Worm (Caenorhabditis elegans) whole organism, late embryonic: ENCODE results near the gene F58E6.4.

ENCODE experiments used
- C08G9.2 ChIP-seq: sonication (generic microtip); optimal IDR thresholded peaks from 2 replicates; lab custom pipeline; 2016; ENCODE audit warnings: mild to moderate bottlenecking, missing genetic modification characterization, moderate library complexity, missing compliant biosample characterization
- C38D4.7 ChIP-seq: fragments of 200-800 bp; sonication (Bioruptor generic); optimal IDR thresholded peaks from 2 replicates; lab custom pipeline; 2018; ENCODE audit warnings: mild to moderate bottlenecking, missing genetic modification characterization, moderate library complexity, missing compliant biosample characterization
- F13H6.1 ChIP-seq: sonication (generic microtip); optimal IDR thresholded peaks from 2 replicates; lab custom pipeline; 2016; ENCODE audit warnings: missing genetic modification characterization, missing compliant biosample characterization
- K09A11.1 ChIP-seq: sonication (generic microtip); optimal IDR thresholded peaks from 2 replicates; lab custom pipeline; 2017; ENCODE audit warnings: antibody characterized with exemption, mild to moderate bottlenecking, missing genetic modification characterization, missing compliant biosample characterization; ENCODE audit not compliant: insufficient read depth
- Y22D7AL.16 ChIP-seq: sonication (generic microtip); optimal IDR thresholded peaks from 2 replicates; lab custom pipeline; 2016; ENCODE audit warnings: missing genetic modification characterization, missing compliant biosample characterization
- ahr-1 ChIP-seq: sonication (generic microtip); optimal IDR thresholded peaks from 2 replicates; lab custom pipeline; 2016; ENCODE audit warnings: missing genetic modification characterization, missing compliant biosample characterization
- ceh-14 ChIP-seq: sonication (generic microtip); optimal IDR thresholded peaks from 2 replicates; lab custom pipeline; 2016; ENCODE audit warnings: missing genotype, missing genetic modification characterization, missing compliant biosample characterization
- ceh-2 ChIP-seq: sonication (generic microtip); optimal IDR thresholded peaks from 2 replicates; lab custom pipeline; 2016; ENCODE audit warnings: missing genotype, missing genetic modification characterization, missing compliant biosample characterization
- ceh-24 ChIP-seq: sonication (generic microtip); optimal IDR thresholded peaks from 2 replicates; lab custom pipeline; 2016; ENCODE audit warnings: mild to moderate bottlenecking, missing genetic modification characterization, missing compliant biosample characterization
- ceh-30 ChIP-seq: fragments of 150-350 bp; optimal IDR thresholded peaks from 2 replicates; lab custom pipeline; 2014; ENCODE audit warnings: missing biosample characterization, missing genetic modification characterization
- ceh-31 ChIP-seq: sonication (generic microtip); optimal IDR thresholded peaks from 2 replicates; lab custom pipeline; 2016; ENCODE audit warnings: missing genetic modification characterization, missing compliant biosample characterization
- ceh-34 ChIP-seq: sonication (generic microtip); optimal IDR thresholded peaks from 2 replicates; lab custom pipeline; 2016; ENCODE audit warnings: mild to moderate bottlenecking, missing genetic modification characterization, missing compliant biosample characterization
- ceh-45 ChIP-seq: fragments of 200-800 bp; sonication (Bioruptor generic); IDR thresholded peaks from 2 replicates; pipeline ENCODE4 v1.3.6; 2022; ENCODE audit warnings: missing genetic modification reagents, missing genetic modification characterization, missing compliant biosample characterization
- ceh-48 ChIP-seq: sonication (generic microtip); optimal IDR thresholded peaks from 2 replicates; lab custom pipeline; 2016; ENCODE audit warnings: missing genetic modification characterization, inconsistent platforms, missing compliant biosample characterization
- ceh-9 ChIP-seq: sonication (generic microtip); optimal IDR thresholded peaks from 2 replicates; lab custom pipeline; 2016; ENCODE audit warnings: mild to moderate bottlenecking, missing genetic modification characterization, inconsistent platforms, missing compliant biosample characterization
- che-1 ChIP-seq: sonication (generic microtip); optimal IDR thresholded peaks from 2 replicates; lab custom pipeline; 2016; ENCODE audit warnings: mild to moderate bottlenecking, missing genetic modification characterization, missing compliant biosample characterization
- dmd-4 ChIP-seq: sonication (generic microtip); optimal IDR thresholded peaks from 2 replicates; lab custom pipeline; 2016; ENCODE audit warnings: borderline replicate concordance, missing genetic modification characterization, missing compliant biosample characterization
- dve-1 ChIP-seq: sonication (generic microtip); optimal IDR thresholded peaks from 2 replicates; lab custom pipeline; 2017; ENCODE audit warnings: antibody characterized with exemption, mild to moderate bottlenecking, missing genetic modification characterization, missing compliant biosample characterization
- elt-2 ChIP-seq: sonication (generic microtip); optimal IDR thresholded peaks from 2 replicates; lab custom pipeline; 2016; ENCODE audit warnings: missing genetic modification reagents, missing genetic modification characterization, missing compliant biosample characterization
- ets-4 ChIP-seq: sonication (generic microtip); optimal IDR thresholded peaks from 2 replicates; lab custom pipeline; 2016; ENCODE audit warnings: missing genetic modification characterization, missing compliant biosample characterization
- fax-1 ChIP-seq: sonication (generic microtip); optimal IDR thresholded peaks from 2 replicates; lab custom pipeline; 2016; ENCODE audit warnings: missing genotype, missing genetic modification characterization, missing compliant biosample characterization
- fkh-10 ChIP-seq: fragments of 150-350 bp; optimal IDR thresholded peaks from 2 replicates; lab custom pipeline; 2014; ENCODE audit warnings: missing biosample characterization, missing genetic modification reagents, missing genetic modification characterization
- fkh-6 ChIP-seq: sonication (generic microtip); optimal IDR thresholded peaks from 2 replicates; lab custom pipeline; 2016; ENCODE audit warnings: missing genetic modification characterization, missing compliant biosample characterization
- hlh-13 ChIP-seq: fragments of 200-800 bp; sonication (Bioruptor generic); optimal IDR thresholded peaks from 2 replicates; lab custom pipeline; 2018; ENCODE audit warnings: mild to moderate bottlenecking, missing genetic modification characterization, missing compliant biosample characterization
- lim-6 ChIP-seq: sonication (generic microtip); optimal IDR thresholded peaks from 2 replicates; lab custom pipeline; 2016; ENCODE audit warnings: missing genetic modification characterization, missing compliant biosample characterization
- lin-11 ChIP-seq: fragments of 200-800 bp; sonication (Bioruptor generic); optimal IDR thresholded peaks from 2 replicates; lab custom pipeline; 2018; ENCODE audit warnings: mild to moderate bottlenecking, missing genetic modification characterization, missing compliant biosample characterization
- nhr-11 ChIP-seq: fragments of 150-350 bp; optimal IDR thresholded peaks from 2 replicates; lab custom pipeline; 2014; ENCODE audit warnings: missing biosample characterization, missing genetic modification characterization
- npax-4 ChIP-seq: sonication (generic microtip); optimal IDR thresholded peaks from 2 replicates; lab custom pipeline; 2016; ENCODE audit warnings: missing genetic modification characterization, missing compliant biosample characterization
- odd-2 ChIP-seq: sonication (generic microtip); optimal IDR thresholded peaks from 2 replicates; lab custom pipeline; 2017; ENCODE audit warnings: antibody characterized with exemption, mild to moderate bottlenecking, missing genetic modification characterization, missing compliant biosample characterization
- pag-3 ChIP-seq: sonication (generic microtip); optimal IDR thresholded peaks from 2 replicates; lab custom pipeline; 2016; ENCODE audit warnings: missing compliant biosample characterization, missing genetic modification characterization, borderline replicate concordance
- pat-9 ChIP-seq: fragments of 200-800 bp; sonication (Bioruptor generic); optimal IDR thresholded peaks from 2 replicates; lab custom pipeline; 2018; ENCODE audit warnings: mild to moderate bottlenecking, missing genetic modification characterization, moderate library complexity, missing compliant biosample characterization
- pax-1 ChIP-seq: fragments of 150-350 bp; optimal IDR thresholded peaks from 2 replicates; lab custom pipeline; 2014; ENCODE audit warnings: missing biosample characterization, missing genetic modification characterization
- pros-1 ChIP-seq: fragments of 150-350 bp; optimal IDR thresholded peaks from 2 replicates; lab custom pipeline; 2014; ENCODE audit warnings: missing biosample characterization, missing genetic modification reagents, missing genetic modification characterization
- rnt-1 ChIP-seq: sonication (generic microtip); optimal IDR thresholded peaks from 2 replicates; lab custom pipeline; 2016; ENCODE audit warnings: missing genetic modification characterization, missing compliant biosample characterization
- sox-4 ChIP-seq: sonication (generic microtip); optimal IDR thresholded peaks from 2 replicates; lab custom pipeline; 2017; ENCODE audit warnings: mild to moderate bottlenecking, missing genetic modification characterization, inconsistent platforms, missing compliant biosample characterization
- syd-9 ChIP-seq: sonication (generic microtip); optimal IDR thresholded peaks from 2 replicates; lab custom pipeline; 2016; ENCODE audit warnings: mild to moderate bottlenecking, missing genetic modification characterization, moderate library complexity, missing compliant biosample characterization
- tbx-7 ChIP-seq: sonication (generic microtip); optimal IDR thresholded peaks from 2 replicates; lab custom pipeline; 2016; ENCODE audit warnings: missing genotype, missing genetic modification characterization, missing compliant biosample characterization
- unc-42 ChIP-seq: sonication (generic microtip); optimal IDR thresholded peaks from 2 replicates; lab custom pipeline; 2016; ENCODE audit warnings: missing genotype, missing genetic modification characterization, missing compliant biosample characterization
- unc-55 ChIP-seq: sonication (generic microtip); optimal IDR thresholded peaks from 2 replicates; lab custom pipeline; 2017; ENCODE audit warnings: missing biosample characterization, missing genetic modification reagents, missing genetic modification characterization
- unc-86 ChIP-seq: sonication (generic microtip); optimal IDR thresholded peaks from 2 replicates; lab custom pipeline; 2016; ENCODE audit warnings: missing genetic modification characterization, missing compliant biosample characterization
- ztf-16 ChIP-seq: sonication (generic microtip); optimal IDR thresholded peaks from 2 replicates; lab custom pipeline; 2017; ENCODE audit warnings: missing genetic modification characterization, missing compliant biosample characterization

The F58E6.4 gene

DNA sequence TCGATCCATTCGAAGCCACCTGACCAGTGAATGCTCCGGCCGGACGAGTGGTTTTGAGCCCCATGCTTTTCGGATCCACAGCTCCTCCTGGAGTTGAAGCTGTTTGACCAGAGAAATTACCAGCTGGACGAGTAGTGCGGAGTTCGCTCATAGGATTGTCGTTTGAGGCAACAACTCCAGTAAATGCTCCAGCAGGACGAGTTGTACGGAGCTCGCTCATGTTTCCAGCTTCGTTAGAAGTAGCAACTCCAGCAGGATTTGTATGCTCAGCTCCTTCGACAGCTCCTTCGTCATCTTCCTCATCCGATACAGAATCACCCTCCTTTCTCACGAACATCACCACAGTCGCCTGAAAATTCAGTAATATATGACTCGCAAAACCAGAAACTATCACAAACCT, 3.3 kb upstream of the F58E6.4 start:
- TF ChIP-seq C08G9.2 (tag; lab: Kevin White, UChicago) (no peak), ets-4 (no peak), hlh-13 (GFP tag; lab: Kevin White, UChicago) (no peak), nhr-11 (no peak), npax-4 (tag; lab: Kevin White, UChicago) (no peak), lim-6 (tag; lab: Kevin White, UChicago) (no peak), dmd-4 (tag; lab: Kevin White, UChicago) (no peak), elt-2 (no peak), ahr-1 (tag; lab: Kevin White, UChicago) (no peak), ceh-48 (no peak), pat-9 (no peak), pros-1 (tag; lab: Kevin White, UChicago) (no peak), dve-1 (tag; lab: Kevin White, UChicago) (no peak), sox-4 (tag; lab: Kevin White, UChicago) (no peak), odd-2 (no peak), fkh-6 (tag; lab: Kevin White, UChicago) (no peak), che-1 (tag; lab: Kevin White, UChicago) (no peak), tbx-7 (tag; lab: Kevin White, UChicago) (no peak), unc-42 (tag; lab: Kevin White, UChicago) (no peak), F13H6.1 (tag; lab: Kevin White, UChicago) (no peak)

DNA sequence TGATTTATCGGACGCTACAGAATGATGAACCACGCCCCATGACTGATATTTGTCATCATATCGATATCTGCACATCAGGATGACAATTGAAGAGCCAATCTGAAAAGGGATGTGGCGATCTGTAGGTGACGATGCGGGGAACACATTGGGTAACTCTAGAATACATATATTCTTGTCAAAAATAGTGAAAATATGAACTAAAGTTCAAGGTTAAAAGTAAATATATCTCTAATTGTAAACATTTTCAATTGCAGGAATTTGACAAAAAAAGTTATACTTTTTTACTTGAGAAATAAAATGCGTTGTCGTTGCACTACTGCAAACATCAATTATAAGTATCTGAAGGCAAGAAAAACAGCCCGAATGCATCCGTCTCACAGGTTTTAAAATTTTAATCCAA, 2.7 kb upstream of the F58E6.4 start, which contains the start of gene F58E6.6:
TSS of gene F58E6.6 (minus strand) at position 101 of the 400 bp plus-strand sequence.
- TF ChIP-seq fax-1 (no peak), ceh-45 (GFP tag; lab: Robert Waterston, UW) (no peak), ceh-2 (no peak), ceh-14 (tag; lab: Kevin White, UChicago) (no peak), lin-11 (no peak), tbx-7 (tag; lab: Kevin White, UChicago) (no peak), F13H6.1 (tag; lab: Kevin White, UChicago) (no peak), ets-4 (no peak), ceh-9 (tag; lab: Kevin White, UChicago) (no peak), C38D4.7 (GFP tag; lab: Kevin White, UChicago) (no peak), ceh-31 (no peak), unc-42 (tag; lab: Kevin White, UChicago) (no peak)

DNA sequence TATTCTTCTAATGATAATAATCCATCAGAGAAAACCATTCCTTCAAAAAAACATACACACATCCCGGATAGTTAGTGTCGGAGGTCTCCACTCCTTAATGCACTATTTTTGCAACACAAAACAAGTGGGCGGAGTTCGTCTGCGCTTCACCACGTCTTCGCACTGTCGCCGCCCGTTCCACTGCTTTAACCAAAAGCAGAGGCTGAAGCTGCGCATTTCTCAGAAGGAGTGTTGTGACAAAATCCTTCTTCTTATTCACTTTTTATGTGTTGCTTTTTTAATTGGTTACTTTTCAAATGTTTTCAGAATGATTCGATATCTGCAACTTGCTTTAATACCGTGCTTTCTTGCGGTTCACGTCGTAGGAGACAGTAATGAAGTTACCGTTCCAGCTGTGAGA, 5.3 kb downstream of the F58E6.4 start, which contains the start of gene F58E6.13:
TSS of gene F58E6.13 (plus strand) at position 301 of the 400 bp plus-strand sequence.
- TF ChIP-seq ceh-30 (no peak), ceh-48 (no peak), unc-55 (GFP tag; lab: Kevin White, UChicago) (no peak), unc-86 (tag; lab: Kevin White, UChicago) (no peak), pag-3 (tag; lab: Kevin White, UChicago) (no peak), K09A11.1 (no peak), rnt-1 (tag; lab: Kevin White, UChicago) (no peak), ztf-16 (tag; lab: Kevin White, UChicago) (no peak), dve-1 (tag; lab: Kevin White, UChicago) (no peak), lim-6 (tag; lab: Kevin White, UChicago) (no peak), ceh-31 (no peak), pax-1 (no peak), npax-4 (tag; lab: Kevin White, UChicago) (no peak), F13H6.1 (tag; lab: Kevin White, UChicago) (no peak), Y22D7AL.16 (tag; lab: Kevin White, UChicago) (no peak), fkh-6 (tag; lab: Kevin White, UChicago) (no peak), C38D4.7 (GFP tag; lab: Kevin White, UChicago) (no peak)

DNA sequence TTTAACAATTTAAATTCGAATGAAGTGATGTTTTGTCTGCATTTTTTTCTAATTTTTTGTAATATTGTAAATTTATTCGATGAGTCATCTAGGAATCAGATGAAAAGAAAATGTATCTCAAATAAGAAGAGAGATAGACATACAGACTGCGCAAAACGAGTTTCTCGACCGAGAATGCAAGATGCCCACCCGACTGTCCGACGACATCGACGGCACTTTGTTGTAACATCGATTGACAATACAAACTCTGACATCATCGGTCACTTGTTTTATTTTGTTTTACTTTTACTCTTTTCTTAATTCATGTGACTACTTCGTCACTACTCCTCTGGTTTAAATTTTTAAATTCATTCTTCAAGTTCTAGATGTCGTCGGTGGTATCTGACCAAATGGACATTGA, 9.3 kb downstream of the F58E6.4 start, which contains the start of gene sta-2:
TSS of gene sta-2 (plus strand) at position 349 of the 400 bp plus-strand sequence.
- TF ChIP-seq pat-9 (no peak), ceh-24 (tag; lab: Kevin White, UChicago) (no peak), hlh-13 (GFP tag; lab: Kevin White, UChicago) (no peak), syd-9 (no peak), fkh-10 (GFP tag; lab: Kevin White, UChicago) (no peak), ceh-9 (tag; lab: Kevin White, UChicago) (no peak), ceh-34 (tag; lab: Kevin White, UChicago) (no peak)
